Fruit fly (Drosophila melanogaster): ENCODE measurements around the gene ed.

- TF ChIP-seq CG33017 (tag; optimal IDR thresholded peaks at IDR 0.05) (no peak), CG12768 (GFP tag; optimal IDR thresholded peaks at IDR 0.05) (no peak), CG14711 (tag; optimal IDR thresholded peaks at IDR 0.05) (no peak), CG7101 (tag; optimal IDR thresholded peaks at IDR 0.05) (no peak), CG1620 (GFP tag; optimal IDR thresholded peaks at IDR 0.05) (no peak), CG11617 (GFP tag; optimal IDR thresholded peaks at IDR 0.05) (no peak), tj (GFP tag; optimal IDR thresholded peaks at IDR 0.05) (no peak), bab1 (GFP tag; optimal IDR thresholded peaks at IDR 0.05) (no peak), kay (GFP tag; ENCODE audit: borderline replicate concordance) (no peak), CG5204 (GFP tag; optimal IDR thresholded peaks at IDR 0.05) (no peak), Crg-1 (GFP tag; optimal IDR thresholded peaks at IDR 0.05) (no peak), toe (GFP tag; optimal IDR thresholded peaks at IDR 0.05) (no peak)
These were observed 32.3 kb downstream of the ed start for dm6 chr2L:4063430-4063829.
